Worm (Caenorhabditis elegans): ENCODE data around the gene ZC250.4.

ZC250.4 gene

DNA sequence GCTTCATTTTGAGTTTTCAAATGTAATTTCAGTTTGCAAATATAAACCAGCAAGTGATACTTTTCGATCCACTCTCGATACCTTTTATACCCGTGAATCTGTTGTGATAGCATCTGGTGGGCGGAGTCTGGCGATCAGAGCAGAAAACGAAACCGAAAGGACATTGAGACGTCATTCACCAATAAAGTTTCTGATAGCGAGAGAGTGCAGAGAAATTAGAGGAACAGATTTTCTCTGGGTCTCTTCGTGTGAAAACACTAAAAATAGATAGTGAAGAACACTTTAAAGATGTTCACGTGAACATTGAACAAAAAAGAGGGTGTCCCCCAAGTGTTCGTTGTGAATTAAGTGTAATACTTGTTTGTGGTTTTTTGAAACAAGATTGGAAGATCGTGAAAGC, 49.1 kb downstream of the ZC250.4 start, which contains the start of gene pgph-3 (continued):
- TF ChIP-seq nhr-90 (tag; optimal IDR thresholded peaks at IDR 0.05; ENCODE audit: poor library complexity) (no peak), swsn-7 (tag; optimal IDR thresholded peaks at IDR 0.05) (no peak), nhr-76 (tag; optimal IDR thresholded peaks at IDR 0.05) (no peak), C04F5.9 (tag; optimal IDR thresholded peaks at IDR 0.05) (no peak), tbx-2 (tag; optimal IDR thresholded peaks at IDR 0.05) (no peak), nhr-71 (tag; optimal IDR thresholded peaks at IDR 0.05) (peak; percentile 63), hpl-2 (GFP tag; optimal IDR thresholded peaks at IDR 0.05) (no peak), nhr-19 (GFP tag; conservative IDR thresholded peaks at IDR 0.05) (peak; percentile 51), unc-62 (GFP tag; optimal IDR thresholded peaks at IDR 0.05) (no peak), C34B4.2 (tag; optimal IDR thresholded peaks at IDR 0.05) (no peak), efl-1 (optimal IDR thresholded peaks at IDR 0.05) (peak; percentile 17 to 27), efl-1 (GFP tag; optimal IDR thresholded peaks at IDR 0.05 in 1 of 2) (no peak), elt-3 (tag; optimal IDR thresholded peaks at IDR 0.05) (peak in 1 of 6 experiments; percentile 20), tlp-1 (tag; optimal IDR thresholded peaks at IDR 0.05) (no peak)
